Worm (Caenorhabditis elegans): ENCODE results near the gene fipr-5.

The fipr-5 gene

ce11 chrV:10179235-10179634 lies 42.0 kb downstream of the fipr-5 start, which contains the start of gene cul-5:
Gene cul-5 (plus strand): TSS chrV:10179535.
- no peak for TF ChIP-seq ztf-23 (GFP tag; IDR thresholded peaks at IDR 0.05)
- no peak for TF ChIP-seq med-1 (GFP tag; optimal IDR thresholded peaks at IDR 0.05; ENCODE audit: insufficient read depth)
- no peak for TF ChIP-seq klf-2 (GFP tag; conservative IDR thresholded peaks at IDR 0.05)
- no peak for TF ChIP-seq tab-1 (GFP tag; IDR thresholded peaks at IDR 0.05)
- no peak for TF ChIP-seq cog-1 (tag; optimal IDR thresholded peaks at IDR 0.05)

- TF ChIP-seq flt-1 (GFP tag; IDR thresholded peaks at IDR 0.05), result no peak
- TF ChIP-seq ref-1 (GFP tag; conservative IDR thresholded peaks at IDR 0.05), result no peak
- TF ChIP-seq cog-1 (tag; optimal IDR thresholded peaks at IDR 0.05), result peak; percentile 46
- TF ChIP-seq tab-1 (GFP tag; IDR thresholded peaks at IDR 0.05), result no peak
- TF ChIP-seq ztf-23 (GFP tag; IDR thresholded peaks at IDR 0.05), result no peak
- TF ChIP-seq ztf-29 (GFP tag; IDR thresholded peaks at IDR 0.05), result no peak
- TF ChIP-seq med-1 (GFP tag; optimal IDR thresholded peaks at IDR 0.05; ENCODE audit: insufficient read depth), result no peak
- TF ChIP-seq klf-2 (GFP tag; conservative IDR thresholded peaks at IDR 0.05), result no peak
These were observed 43.1 kb downstream of the fipr-5 start for ce11 chrV:10178166-10178565.

ce11 chrV:10174632-10175075 lies 46.6 kb downstream of the fipr-5 start:
- TF ChIP-seq med-1 (GFP tag; optimal IDR thresholded peaks at IDR 0.05; ENCODE audit: insufficient read depth) (no peak), T22C8.4 (GFP tag; IDR thresholded peaks at IDR 0.05) (peak; percentile 79), klf-2 (GFP tag; conservative IDR thresholded peaks at IDR 0.05) (no peak), flt-1 (GFP tag; IDR thresholded peaks at IDR 0.05) (no peak)

- no peak for TF ChIP-seq T22C8.4 (GFP tag; IDR thresholded peaks at IDR 0.05)
- no peak for TF ChIP-seq tab-1 (GFP tag; IDR thresholded peaks at IDR 0.05)
- TF ChIP-seq ztf-29 (GFP tag; IDR thresholded peaks at IDR 0.05), result no peak
- TF ChIP-seq cog-1 (tag; optimal IDR thresholded peaks at IDR 0.05), result no peak
- TF ChIP-seq klf-2 (GFP tag; conservative IDR thresholded peaks at IDR 0.05), result no peak
- no peak for TF ChIP-seq ztf-23 (GFP tag; IDR thresholded peaks at IDR 0.05)
- no peak for TF ChIP-seq ref-1 (GFP tag; conservative IDR thresholded peaks at IDR 0.05)
- TF ChIP-seq flt-1 (GFP tag; IDR thresholded peaks at IDR 0.05), result no peak
- no peak for TF ChIP-seq med-1 (GFP tag; optimal IDR thresholded peaks at IDR 0.05; ENCODE audit: insufficient read depth)
These were observed 47.6 kb downstream of the fipr-5 start, which contains the start of gene egl-3 for ce11 chrV:10173653-10174052. Gene egl-3 (minus strand): TSS chrV:10173753.
